Fruit fly (Drosophila melanogaster) whole organism, embryonic: ENCODE data around the gene CG32301.

Source experiments
- Awh ChIP-seq: fragments of 200-800 bp; sonication (Bioruptor generic); IDR thresholded peaks from 2 replicates; pipeline ENCODE4, ENCODE4 v1.3.6; 2022; ENCODE audit warnings: missing biosample characterization, missing genetic modification characterization
- Bgb ChIP-seq: fragments of 200-800 bp; sonication (Bioruptor generic); IDR thresholded peaks from 2 replicates; pipeline ENCODE4 v1.3.6; 2022; ENCODE audit warnings: missing biosample characterization, missing genetic modification characterization; ENCODE audit not compliant: partially characterized antibody
- BtbVII ChIP-seq: fragments of 200-800 bp; sonication (Bioruptor generic); optimal IDR thresholded peaks from 3 replicates; lab custom pipeline; 2017; ENCODE audit warnings: missing biosample characterization, mild to moderate bottlenecking, missing genetic modification characterization
- CG10147 ChIP-seq: fragments of 200-800 bp; sonication (Bioruptor generic); optimal IDR thresholded peaks from 2 replicates; lab custom pipeline; 2019; ENCODE audit warnings: missing biosample characterization, mild to moderate bottlenecking, missing genetic modification characterization, moderate library complexity
- CG13287 ChIP-seq: fragments of 200-800 bp; sonication (Bioruptor generic); IDR thresholded peaks from 2 replicates; pipeline ENCODE4 v1.3.6; 2022; ENCODE audit warnings: missing biosample characterization, missing genetic modification characterization; ENCODE audit not compliant: partially characterized antibody
- CG13296 ChIP-seq: fragments of 200-800 bp; sonication (Bioruptor generic); optimal IDR thresholded peaks from 3 replicates; lab custom pipeline; 2018; ENCODE audit warnings: missing biosample characterization, mild to moderate bottlenecking, missing genetic modification characterization
- CG1529 ChIP-seq: fragments of 200-800 bp; sonication (Bioruptor generic); optimal IDR thresholded peaks from 3 replicates; lab custom pipeline; 2018; ENCODE audit warnings: missing biosample characterization, missing genetic modification characterization
- CG1603 ChIP-seq: fragments of 200-800 bp; sonication (Bioruptor generic); optimal IDR thresholded peaks from 2 replicates; lab custom pipeline; 2019; ENCODE audit warnings: missing biosample characterization, mild to moderate bottlenecking, missing genetic modification characterization, moderate library complexity
- CG16779 ChIP-seq: fragments of 200-800 bp; sonication (Bioruptor generic); IDR thresholded peaks from 2 replicates; pipeline ENCODE4 v1.3.6; 2022; ENCODE audit warnings: missing biosample characterization, missing genetic modification characterization
- CG17328 ChIP-seq: fragments of 200-800 bp; sonication (Bioruptor generic); IDR thresholded peaks from 2 replicates; pipeline ENCODE4 v1.3.6; 2022; ENCODE audit warnings: missing biosample characterization, missing genetic modification characterization
- CG17568 ChIP-seq: fragments of 200-800 bp; sonication (Bioruptor generic); optimal IDR thresholded peaks from 2 replicates; lab custom pipeline; 2018; ENCODE audit warnings: missing biosample characterization, mild to moderate bottlenecking, missing genetic modification characterization, moderate library complexity
- CG2202 ChIP-seq: fragments of 200-800 bp; sonication (Bioruptor generic); optimal IDR thresholded peaks from 2 replicates; lab custom pipeline; 2018; ENCODE audit warnings: missing biosample characterization, mild to moderate bottlenecking, missing genetic modification characterization
- CG30403 ChIP-seq: fragments of 200-800 bp; sonication (Bioruptor generic); optimal IDR thresholded peaks from 3 replicates; lab custom pipeline; 2016; ENCODE audit warnings: missing biosample characterization, missing genetic modification characterization
- CG32532 ChIP-seq: fragments of 200-800 bp; sonication (Bioruptor generic); IDR thresholded peaks from 2 replicates; pipeline ENCODE4 v1.3.6; 2022; ENCODE audit warnings: missing biosample characterization, missing genetic modification characterization
- CG3995 ChIP-seq: fragments of 200-800 bp; sonication (Bioruptor generic); optimal IDR thresholded peaks from 3 replicates; lab custom pipeline; 2016; ENCODE audit warnings: missing biosample characterization, missing genetic modification characterization
- CG4424 ChIP-seq: fragments of 200-800 bp; sonication (Bioruptor generic); optimal IDR thresholded peaks from 3 replicates; lab custom pipeline; 2016; ENCODE audit warnings: missing biosample characterization, missing genetic modification characterization
- CG6791 ChIP-seq: fragments of 200-800 bp; sonication (Bioruptor generic); IDR thresholded peaks from 3 replicates; pipeline ENCODE4 v1.3.6; 2022; ENCODE audit warnings: missing biosample characterization, missing genetic modification characterization; ENCODE audit not compliant: partially characterized antibody
- CG8290 ChIP-seq, 3 experiments: fragments of 200-800 bp; sonication (Bioruptor generic); optimal IDR thresholded peaks; 2 replicates each; lab custom pipeline; 2016 to 2019; ENCODE audit warnings: missing biosample characterization in 3 of 3, missing genetic modification characterization in 3 of 3, mild to moderate bottlenecking in 2 of 3, moderate library complexity in 1 of 3
- CG8765 ChIP-seq: fragments of 200-800 bp; sonication (Bioruptor generic); IDR thresholded peaks from 2 replicates; pipeline ENCODE4 v1.3.6; 2022; ENCODE audit warnings: missing biosample characterization, missing genetic modification characterization
- CG9437 ChIP-seq: fragments of 200-800 bp; sonication (Bioruptor generic); optimal IDR thresholded peaks from 2 replicates; lab custom pipeline; 2018; ENCODE audit warnings: missing biosample characterization, mild to moderate bottlenecking, missing genetic modification characterization
- CrebB ChIP-seq: fragments of 200-800 bp; sonication (Bioruptor generic); optimal IDR thresholded peaks from 3 replicates; lab custom pipeline; 2018; ENCODE audit warnings: missing biosample characterization, mild to moderate bottlenecking, missing genetic modification characterization
- Dbx ChIP-seq: fragments of 200-800 bp; sonication (Bioruptor generic); IDR thresholded peaks from 3 replicates; pipeline ENCODE4 v1.3.6; 2022; ENCODE audit warnings: missing biosample characterization, missing genetic modification characterization
- Deaf1 ChIP-seq: fragments of 200-800 bp; optimal IDR thresholded peaks from 3 replicates; lab custom pipeline; 2019; ENCODE audit warnings: missing biosample characterization, mild to moderate bottlenecking, missing genetic modification characterization, moderate library complexity
- Doc2 ChIP-seq: fragments of 200-800 bp; sonication (Bioruptor generic); IDR thresholded peaks from 2 replicates; pipeline ENCODE4 v1.3.6; 2022; ENCODE audit warnings: missing biosample characterization, missing genetic modification characterization
- Drgx ChIP-seq: fragments of 200-800 bp; sonication (Bioruptor generic); IDR thresholded peaks from 2 replicates; pipeline ENCODE4 v1.3.6; 2022; ENCODE audit warnings: missing biosample characterization, missing genetic modification characterization
- Fer3 ChIP-seq: fragments of 200-800 bp; sonication (Bioruptor generic); optimal IDR thresholded peaks from 2 replicates; lab custom pipeline; 2018; ENCODE audit warnings: missing biosample characterization, mild to moderate bottlenecking, missing genetic modification characterization, moderate library complexity
- Hr39 ChIP-seq: fragments of >200 bp; optimal IDR thresholded peaks from 2 replicates; lab custom pipeline; 2017
- Jarid2 ChIP-seq: fragments of 200-800 bp; sonication (Bioruptor generic); optimal IDR thresholded peaks from 3 replicates; lab custom pipeline; 2017; ENCODE audit warnings: mild to moderate bottlenecking, missing biosample characterization, missing genetic modification reagents, missing genetic modification characterization
- MTF-1 ChIP-seq: fragments of 200-800 bp; sonication (Bioruptor generic); optimal IDR thresholded peaks from 2 replicates; lab custom pipeline; 2018; ENCODE audit warnings: missing biosample characterization, mild to moderate bottlenecking, missing genetic modification characterization, borderline replicate concordance
- Max ChIP-seq: fragments of 200-800 bp; sonication (Bioruptor generic); optimal IDR thresholded peaks from 2 replicates; lab custom pipeline; 2016; ENCODE audit warnings: missing biosample characterization, mild to moderate bottlenecking, missing genetic modification characterization
- Med ChIP-seq: fragments of 200-800 bp; sonication (Bioruptor generic); peaks from one replicate; lab custom pipeline; 2016; ENCODE audit warnings: missing biosample characterization, missing genetic modification characterization, mild to moderate bottlenecking, inconsistent platforms, moderate library complexity
- Oli ChIP-seq: fragments of 200-800 bp; sonication (Bioruptor generic); optimal IDR thresholded peaks from 2 replicates; lab custom pipeline; 2018; ENCODE audit warnings: missing biosample characterization, mild to moderate bottlenecking, missing genetic modification characterization, moderate library complexity
- Rfx ChIP-seq: fragments of 200-800 bp; sonication (Bioruptor generic); IDR thresholded peaks from 2 replicates; pipeline ENCODE4 v1.3.6; 2022; ENCODE audit warnings: missing biosample characterization, missing genetic modification characterization
- YL-1 ChIP-seq: fragments of 200-800 bp; sonication (Bioruptor generic); optimal IDR thresholded peaks from 3 replicates; lab custom pipeline; 2017; ENCODE audit warnings: missing biosample characterization, mild to moderate bottlenecking, missing genetic modification characterization
- bab2 ChIP-seq: fragments of 200-800 bp; sonication (Bioruptor generic); optimal IDR thresholded peaks from 2 replicates; lab custom pipeline; 2016; ENCODE audit warnings: missing biosample characterization, missing genetic modification characterization
- bbx ChIP-seq: fragments of 200-800 bp; sonication (Bioruptor generic); IDR thresholded peaks from 2 replicates; pipeline ENCODE4 v1.3.6; 2022; ENCODE audit warnings: missing biosample characterization, missing genetic modification characterization; ENCODE audit not compliant: partially characterized antibody
- exex ChIP-seq: fragments of 200-800 bp; sonication (Bioruptor generic); optimal IDR thresholded peaks from 4 replicates; lab custom pipeline; 2018; ENCODE audit warnings: missing biosample characterization, mild to moderate bottlenecking, missing genetic modification characterization, moderate library complexity
- eyg ChIP-seq: fragments of 200-800 bp; sonication (Bioruptor generic); optimal IDR thresholded peaks from 3 replicates; lab custom pipeline; 2016; ENCODE audit warnings: missing biosample characterization, missing genetic modification characterization
- fd3F ChIP-seq: fragments of 200-800 bp; sonication (Bioruptor generic); optimal IDR thresholded peaks from 2 replicates; lab custom pipeline; 2018; ENCODE audit warnings: missing biosample characterization, mild to moderate bottlenecking, missing genetic modification characterization, moderate library complexity
- gce ChIP-seq: fragments of 200-800 bp; sonication (Bioruptor generic); IDR thresholded peaks from 3 replicates; pipeline ENCODE4 v1.3.6; 2022; ENCODE audit warnings: missing biosample characterization, missing genetic modification characterization
- lbe ChIP-seq: fragments of 200-800 bp; sonication (Bioruptor generic); optimal IDR thresholded peaks from 2 replicates; lab custom pipeline; 2016; ENCODE audit warnings: missing biosample characterization, mild to moderate bottlenecking, missing genetic modification characterization
- lola ChIP-seq, 3 experiments: fragments of >200 bp in 2 of 3; fragments of 200-800 bp in 1 of 3; sonication (Bioruptor generic) in 1 of 3; optimal IDR thresholded peaks; 2 replicates each; lab custom pipeline; 2017 to 2019; ENCODE audit warnings: missing biosample characterization in 3 of 3, missing genetic modification characterization in 3 of 3, mild to moderate bottlenecking in 1 of 3, moderate library complexity in 1 of 3
- onecut ChIP-seq: fragments of 200-800 bp; sonication (Bioruptor generic); IDR thresholded peaks from 2 replicates; pipeline ENCODE4 v1.3.6; 2022; ENCODE audit warnings: missing biosample characterization, missing genetic modification characterization
- psq ChIP-seq: fragments of 200-800 bp; sonication (Bioruptor generic); optimal IDR thresholded peaks from 2 replicates; lab custom pipeline; 2017; ENCODE audit warnings: missing biosample characterization, missing genetic modification characterization
- pzg ChIP-seq: fragments of 200-800 bp; sonication (Bioruptor generic); optimal IDR thresholded peaks from 3 replicates; lab custom pipeline; 2018; ENCODE audit warnings: missing biosample characterization, mild to moderate bottlenecking, missing genetic modification characterization, moderate library complexity
- sd ChIP-seq: fragments of 200-800 bp; sonication (Bioruptor generic); optimal IDR thresholded peaks from 3 replicates; lab custom pipeline; 2018; ENCODE audit warnings: missing biosample characterization, mild to moderate bottlenecking, missing genetic modification characterization, moderate library complexity
- seq ChIP-seq: fragments of 200-800 bp; sonication (Bioruptor generic); IDR thresholded peaks from 2 replicates; pipeline ENCODE4 v1.3.6; 2022; ENCODE audit warnings: missing biosample characterization, missing genetic modification characterization
- slbo ChIP-seq: fragments of 200-800 bp; sonication (Bioruptor generic); IDR thresholded peaks from 2 replicates; pipeline ENCODE4 v1.3.6; 2022; ENCODE audit warnings: missing biosample characterization, missing genetic modification characterization
- sqz ChIP-seq: fragments of 200-800 bp; sonication (Bioruptor generic); optimal IDR thresholded peaks from 3 replicates; lab custom pipeline; 2018; ENCODE audit warnings: missing biosample characterization, mild to moderate bottlenecking, missing genetic modification characterization
- trem ChIP-seq: fragments of 200-800 bp; optimal IDR thresholded peaks from 3 replicates; lab custom pipeline; 2019; ENCODE audit warnings: missing biosample characterization, mild to moderate bottlenecking, missing genetic modification characterization, moderate library complexity
- tup ChIP-seq: fragments of 200-800 bp; sonication (Bioruptor generic); optimal IDR thresholded peaks from 2 replicates; lab custom pipeline; 2016; ENCODE audit warnings: missing biosample characterization, mild to moderate bottlenecking, missing genetic modification characterization, moderate library complexity

CG32301 gene

DNA sequence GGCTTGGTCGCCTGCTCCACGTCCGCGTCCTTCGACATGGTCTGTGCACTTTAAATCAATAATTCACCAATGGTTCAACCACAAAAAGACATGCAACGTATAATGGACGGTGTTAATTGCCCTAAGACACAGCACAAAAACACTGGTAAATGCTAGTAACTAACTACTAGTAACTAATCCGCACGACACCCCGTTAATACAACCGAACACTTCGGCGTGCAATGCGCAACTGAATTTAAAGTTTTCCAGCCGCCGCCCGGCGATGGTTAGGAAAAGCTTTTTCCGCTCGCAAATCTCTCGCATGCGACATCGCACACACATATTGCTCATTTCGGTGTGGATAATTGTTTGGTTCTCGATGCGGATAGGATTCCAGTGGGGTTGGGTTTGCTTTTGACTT lies 11.5 kb downstream of the CG32301 start:
- TF ChIP-seq sqz (GFP tag; lab: Kevin White, UChicago): no peak
- TF ChIP-seq CG17328 (GFP tag; lab: Robert Waterston, UW): no peak
- no peak for TF ChIP-seq YL-1 (GFP tag; lab: Kevin White, UChicago)
- no peak for TF ChIP-seq CG6791
- no peak for TF ChIP-seq exex
- TF ChIP-seq CG4424: no peak
- TF ChIP-seq CG32532: no peak
- no peak for TF ChIP-seq trem (tag; lab: Kevin White, UChicago)
- no peak for TF ChIP-seq CG8290 (GFP tag; optimal IDR thresholded peaks at IDR 0.05; lab: Kevin White, UChicago)
- peak in 1 of 2 experiments; percentile 56 for TF ChIP-seq CG8290 (tag; optimal IDR thresholded peaks at IDR 0.05; lab: Kevin White, UChicago)
- 0 out of 2 replicates have a peak, but pooled peaks have one; percentile 15 for TF ChIP-seq Rfx (GFP tag; lab: Robert Waterston, UW)
- TF ChIP-seq CrebB (tag; lab: Kevin White, UChicago): no peak
- TF ChIP-seq slbo (GFP tag; lab: Robert Waterston, UW): no peak
- TF ChIP-seq Med (GFP tag; lab: Kevin White, UChicago): peak; percentile 50
- TF ChIP-seq bab2 (GFP tag; lab: Kevin White, UChicago): no peak
- TF ChIP-seq CG8765 (GFP tag; lab: Robert Waterston, UW): no peak
- TF ChIP-seq Jarid2 (GFP tag; lab: Kevin White, UChicago): peak; percentile 60
- no peak for TF ChIP-seq CG1603 (tag; lab: Kevin White, UChicago)
- TF ChIP-seq CG30403 (GFP tag; lab: Kevin White, UChicago): no peak
- TF ChIP-seq CG10147 (GFP tag; lab: Kevin White, UChicago): no peak
- peak; percentile 18; the same call in 1 of the 2 replicates for TF ChIP-seq CG13287 (GFP tag; lab: Robert Waterston, UW)
- TF ChIP-seq Fer3 (tag; lab: Kevin White, UChicago): no peak
- TF ChIP-seq Awh (GFP tag; lab: Robert Waterston, UW): no peak
- TF ChIP-seq sd (tag; lab: Kevin White, UChicago): no peak
- no peak for TF ChIP-seq gce (GFP tag; lab: Robert Waterston, UW)
- no peak for TF ChIP-seq CG3995
- no peak for TF ChIP-seq Drgx (GFP tag; lab: Robert Waterston, UW)
- TF ChIP-seq Hr39: no peak
- no peak; the same call in 1 of the 2 replicates for TF ChIP-seq bbx (GFP tag; lab: Robert Waterston, UW)
- TF ChIP-seq lbe (GFP tag; lab: Kevin White, UChicago): no peak
- peak; percentile 22; the same call in 1 of the 2 replicates for TF ChIP-seq seq (GFP tag; lab: Robert Waterston, UW)
- TF ChIP-seq CG1529 (GFP tag; lab: Kevin White, UChicago): no peak
- TF ChIP-seq CG17568: no peak
- no peak for TF ChIP-seq CG13296 (GFP tag; lab: Kevin White, UChicago)
- no peak for TF ChIP-seq CG16779 (GFP tag; lab: Robert Waterston, UW)
- no peak for TF ChIP-seq CG2202 (tag; lab: Kevin White, UChicago)
- TF ChIP-seq Deaf1 (tag; lab: Kevin White, UChicago): peak; percentile 26
- TF ChIP-seq lola (GFP tag; optimal IDR thresholded peaks at IDR 0.05; lab: Kevin White, UChicago): no peak
- TF ChIP-seq tup (GFP tag; lab: Kevin White, UChicago): no peak
- TF ChIP-seq fd3F (GFP tag; lab: Kevin White, UChicago): no peak
- 0 out of 3 replicates have a peak, but pooled peaks have one; percentile 38 for TF ChIP-seq Dbx (GFP tag; lab: Robert Waterston, UW)
- no peak for TF ChIP-seq onecut (GFP tag; lab: Robert Waterston, UW)
- no peak for TF ChIP-seq MTF-1 (GFP tag; lab: Kevin White, UChicago)
- no peak for TF ChIP-seq Max (GFP tag; lab: Kevin White, UChicago)
- TF ChIP-seq psq (GFP tag; lab: Kevin White, UChicago): no peak
- no peak for TF ChIP-seq Doc2 (GFP tag; lab: Robert Waterston, UW)
- no peak for TF ChIP-seq BtbVII (GFP tag; lab: Kevin White, UChicago)
- TF ChIP-seq eyg: no peak
- no peak for TF ChIP-seq pzg (GFP tag; lab: Kevin White, UChicago)
- TF ChIP-seq Oli (tag; lab: Kevin White, UChicago): no peak
- TF ChIP-seq CG9437 (GFP tag; lab: Kevin White, UChicago): no peak
- TF ChIP-seq Bgb: no peak
